Worm (Caenorhabditis elegans) whole organism, young adult: ENCODE data around the gene ral-1.

ENCODE experiments used
- ceh-100 ChIP-seq: fragments of 200-800 bp; sonication (Bioruptor generic); IDR thresholded peaks from 2 replicates; pipeline ENCODE4 v1.3.6; 2022; ENCODE audit warnings: missing genetic modification reagents, missing genetic modification characterization, missing compliant biosample characterization
- lsy-27 ChIP-seq: sonication (generic microtip); optimal IDR thresholded peaks from 2 replicates; lab custom pipeline; 2017; ENCODE audit warnings: missing genetic modification characterization, mild to moderate bottlenecking, missing compliant biosample characterization, antibody characterized with exemption, missing genotype, borderline replicate concordance; ENCODE audit not compliant: insufficient read depth

- TF ChIP-seq lsy-27 (tag; lab: Kevin White, UChicago) (no peak), ceh-100 (no peak)
Observed at ce11 chrIII:3307379-3307778, 3.7 kb upstream of the ral-1 start.
